Worm (Caenorhabditis elegans): ENCODE data around the gene meg-2.

meg-2 gene

ce11 chrX:13941865-13942264, 15.9 kb upstream of the meg-2 start:
- TF ChIP-seq ham-2 (GFP tag; optimal IDR thresholded peaks at IDR 0.05) (no peak), unc-62 (GFP tag; optimal IDR thresholded peaks at IDR 0.05) (no peak), elt-1 (tag; optimal IDR thresholded peaks at IDR 0.05; ENCODE audit: borderline replicate concordance, insufficient read depth) (no peak), flh-1 (GFP tag; optimal IDR thresholded peaks at IDR 0.05) (no peak), blmp-1 (tag; optimal IDR thresholded peaks at IDR 0.05) (no peak), hlh-1 (tag; optimal IDR thresholded peaks at IDR 0.05) (no peak), unc-120 (tag; optimal IDR thresholded peaks at IDR 0.05; ENCODE audit: poor library complexity, severe bottlenecking) (no peak), snpc-4 (tag; optimal IDR thresholded peaks at IDR 0.05) (no peak), unc-39 (tag; optimal IDR thresholded peaks at IDR 0.05) (no peak), zip-8 (tag; optimal IDR thresholded peaks at IDR 0.05) (no peak), bed-3 (GFP tag; optimal IDR thresholded peaks at IDR 0.05) (no peak), mab-5 (tag; optimal IDR thresholded peaks at IDR 0.05) (no peak), nhr-76 (tag; optimal IDR thresholded peaks at IDR 0.05) (no peak), cnd-1 (tag; optimal IDR thresholded peaks at IDR 0.05) (no peak), lsy-2 (tag; optimal IDR thresholded peaks at IDR 0.05) (no peak), ceh-39 (tag; optimal IDR thresholded peaks at IDR 0.05) (no peak), ceh-43 (GFP tag; optimal IDR thresholded peaks at IDR 0.05) (no peak), ces-1 (GFP tag; optimal IDR thresholded peaks at IDR 0.05) (no peak), lin-13 (tag; optimal IDR thresholded peaks at IDR 0.05) (no peak), nhr-237 (tag; optimal IDR thresholded peaks at IDR 0.05) (no peak)

- TF ChIP-seq elt-1 (tag; optimal IDR thresholded peaks at IDR 0.05; ENCODE audit: borderline replicate concordance, insufficient read depth) (peak; percentile 34), ham-2 (GFP tag; optimal IDR thresholded peaks at IDR 0.05) (peak; percentile 55), ceh-39 (tag; optimal IDR thresholded peaks at IDR 0.05) (no peak), lsy-2 (tag; optimal IDR thresholded peaks at IDR 0.05) (no peak), unc-62 (GFP tag; optimal IDR thresholded peaks at IDR 0.05) (peak; percentile 90)
Measured at ce11 chrX:13941296-13941695, 15.4 kb upstream of the meg-2 start.

ce11 chrX:13940287-13940686, 14.4 kb upstream of the meg-2 start:
- TF ChIP-seq unc-62 (GFP tag; optimal IDR thresholded peaks at IDR 0.05), result no peak
- TF ChIP-seq sptf-1 (tag; optimal IDR thresholded peaks at IDR 0.05), result no peak
- TF ChIP-seq unc-120 (tag; optimal IDR thresholded peaks at IDR 0.05; ENCODE audit: poor library complexity, severe bottlenecking), result no peak
- no peak for TF ChIP-seq pha-4 (tag; optimal IDR thresholded peaks at IDR 0.05)
- TF ChIP-seq mab-5 (tag; optimal IDR thresholded peaks at IDR 0.05), result no peak
- TF ChIP-seq cnd-1 (tag; optimal IDR thresholded peaks at IDR 0.05), result no peak
- no peak for TF ChIP-seq ceh-43 (GFP tag; optimal IDR thresholded peaks at IDR 0.05)

ce11 chrX:13939388-13939787, 13.5 kb upstream of the meg-2 start:
- TF ChIP-seq ceh-43 (GFP tag; optimal IDR thresholded peaks at IDR 0.05) (no peak), elt-3 (tag; optimal IDR thresholded peaks at IDR 0.05) (peak; percentile 30)

- TF ChIP-seq lsy-2 (tag; optimal IDR thresholded peaks at IDR 0.05) (no peak), pha-4 (tag; optimal IDR thresholded peaks at IDR 0.05) (no peak), elt-3 (tag; optimal IDR thresholded peaks at IDR 0.05) (no peak)
Measured at ce11 chrX:13937910-13938309, 12.0 kb upstream of the meg-2 start.

- TF ChIP-seq elt-3 (tag; optimal IDR thresholded peaks at IDR 0.05), result peak; percentile 79
- no peak for TF ChIP-seq nhr-237 (tag; optimal IDR thresholded peaks at IDR 0.05)
- TF ChIP-seq sem-2 (GFP tag; optimal IDR thresholded peaks at IDR 0.05), result no peak
Measured at ce11 chrX:13937350-13937749, 11.4 kb upstream of the meg-2 start.

- TF ChIP-seq nhr-2 (tag; optimal IDR thresholded peaks at IDR 0.05) (no peak), nhr-76 (tag; optimal IDR thresholded peaks at IDR 0.05) (no peak), elt-1 (tag; optimal IDR thresholded peaks at IDR 0.05; ENCODE audit: borderline replicate concordance, insufficient read depth) (no peak), ceh-43 (GFP tag; optimal IDR thresholded peaks at IDR 0.05) (no peak), unc-39 (tag; optimal IDR thresholded peaks at IDR 0.05) (no peak), cnd-1 (tag; optimal IDR thresholded peaks at IDR 0.05) (no peak), lsy-2 (tag; optimal IDR thresholded peaks at IDR 0.05) (no peak), unc-62 (GFP tag; optimal IDR thresholded peaks at IDR 0.05) (peak; percentile 58)
Measured at ce11 chrX:13936719-13937118, 10.8 kb upstream of the meg-2 start.

- no peak for TF ChIP-seq bed-3 (GFP tag; optimal IDR thresholded peaks at IDR 0.05)
- TF ChIP-seq ces-1 (GFP tag; optimal IDR thresholded peaks at IDR 0.05), result no peak
- TF ChIP-seq unc-39 (tag; optimal IDR thresholded peaks at IDR 0.05), result no peak
- no peak for TF ChIP-seq ceh-39 (tag; optimal IDR thresholded peaks at IDR 0.05)
- no peak for TF ChIP-seq nhr-2 (tag; optimal IDR thresholded peaks at IDR 0.05)
- TF ChIP-seq hlh-1 (tag; optimal IDR thresholded peaks at IDR 0.05), result no peak
- no peak for TF ChIP-seq cnd-1 (tag; optimal IDR thresholded peaks at IDR 0.05)
- no peak for TF ChIP-seq lin-13 (tag; optimal IDR thresholded peaks at IDR 0.05)
- no peak for TF ChIP-seq flh-1 (GFP tag; optimal IDR thresholded peaks at IDR 0.05)
- TF ChIP-seq mep-1 (tag; optimal IDR thresholded peaks at IDR 0.05), result no peak
- no peak for TF ChIP-seq ceh-43 (GFP tag; optimal IDR thresholded peaks at IDR 0.05)
- no peak for TF ChIP-seq elt-3 (tag; optimal IDR thresholded peaks at IDR 0.05)
- no peak for TF ChIP-seq nhr-28 (tag; optimal IDR thresholded peaks at IDR 0.05)
- no peak for TF ChIP-seq snpc-4 (tag; optimal IDR thresholded peaks at IDR 0.05)
- TF ChIP-seq unc-62 (GFP tag; optimal IDR thresholded peaks at IDR 0.05), result no peak
- TF ChIP-seq drap-1 (GFP tag; optimal IDR thresholded peaks at IDR 0.05), result no peak
- no peak for TF ChIP-seq nhr-76 (tag; optimal IDR thresholded peaks at IDR 0.05)
- TF ChIP-seq lin-32 (GFP tag; optimal IDR thresholded peaks at IDR 0.05), result no peak
- no peak for TF ChIP-seq elt-1 (tag; optimal IDR thresholded peaks at IDR 0.05; ENCODE audit: borderline replicate concordance, insufficient read depth)
Measured at ce11 chrX:13934574-13934973, 8.6 kb upstream of the meg-2 start, which contains the start of gene elt-3. elt-3 (plus strand) TSS chrX:13934874.
